Fruit fly (Drosophila melanogaster) Kc167 (cell line): ENCODE measurements around the gene CG3345.

Experiments
- Myc ChIP-seq: fragments of >200 bp; optimal IDR thresholded peaks from 2 replicates; lab custom pipeline; 2017; ENCODE audit warnings: missing external identifiers
- h ChIP-seq: fragments of >200 bp; optimal IDR thresholded peaks from 3 replicates; lab custom pipeline; 2018; ENCODE audit warnings: missing external identifiers
- psq ChIP-seq: fragments of >200 bp; optimal IDR thresholded peaks from 2 replicates; lab custom pipeline; 2017; ENCODE audit warnings: missing external identifiers
- ttk ChIP-seq: sonication (Bioruptor generic); optimal IDR thresholded peaks from 2 replicates; lab custom pipeline; 2017; ENCODE audit warnings: missing external identifiers

DNA sequence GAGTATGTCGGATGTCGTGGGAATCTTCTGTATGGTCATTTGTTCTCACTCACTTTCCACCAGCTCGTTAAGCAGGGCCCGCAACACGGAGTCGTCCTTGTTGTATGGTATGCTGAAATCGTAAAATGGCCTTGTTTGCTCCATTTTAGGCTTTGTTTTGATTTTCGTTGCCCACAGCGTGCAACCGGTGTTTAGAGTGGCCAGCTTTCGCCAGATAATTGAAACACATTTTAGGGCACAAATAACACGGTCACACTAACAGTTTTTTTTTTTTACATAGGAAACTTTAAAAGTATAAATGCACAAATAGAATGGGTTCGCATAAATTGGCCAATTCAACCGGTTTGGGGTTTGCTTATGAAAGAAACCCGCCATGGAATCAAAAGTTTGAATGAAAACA, 16.7 kb upstream of the CG3345 start, which contains the start of gene Rpp30:
- no peak for TF ChIP-seq h (lab: Kevin White, UChicago)
- no peak for TF ChIP-seq Myc
- TF ChIP-seq ttk (lab: Kevin White, UChicago), result no peak
- TF ChIP-seq psq (lab: Kevin White, UChicago), result no peak
